Worm (Caenorhabditis elegans): Measurements from ENCODE around the gene ect-2.

Gene ect-2

DNA sequence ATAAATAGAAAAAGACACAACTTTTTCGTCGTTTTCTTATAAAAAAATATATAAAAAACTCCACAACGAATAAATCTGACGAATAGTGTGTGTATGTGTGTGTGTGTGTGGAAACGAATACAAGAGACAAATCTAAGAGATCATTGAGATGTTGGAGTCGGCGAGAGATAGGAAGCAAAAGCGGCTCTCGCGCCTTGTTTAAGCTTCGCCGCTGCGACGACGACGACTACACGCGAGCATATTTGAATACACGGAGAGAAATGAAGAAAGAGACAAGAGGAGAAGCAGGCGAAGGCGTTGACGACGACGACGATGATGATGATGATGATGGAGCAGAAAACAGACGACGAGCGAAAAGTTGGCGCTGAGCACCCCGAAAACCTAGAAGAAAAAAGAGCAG lies 39.0 kb downstream of the ect-2 start:
- TF ChIP-seq sem-2 (GFP tag; optimal IDR thresholded peaks at IDR 0.05) (no peak), ces-1 (GFP tag; optimal IDR thresholded peaks at IDR 0.05) (peak; percentile 31), M03D4.4 (tag; optimal IDR thresholded peaks at IDR 0.05) (no peak), ceh-43 (GFP tag; optimal IDR thresholded peaks at IDR 0.05) (no peak), elt-3 (tag; optimal IDR thresholded peaks at IDR 0.05) (no peak)

DNA sequence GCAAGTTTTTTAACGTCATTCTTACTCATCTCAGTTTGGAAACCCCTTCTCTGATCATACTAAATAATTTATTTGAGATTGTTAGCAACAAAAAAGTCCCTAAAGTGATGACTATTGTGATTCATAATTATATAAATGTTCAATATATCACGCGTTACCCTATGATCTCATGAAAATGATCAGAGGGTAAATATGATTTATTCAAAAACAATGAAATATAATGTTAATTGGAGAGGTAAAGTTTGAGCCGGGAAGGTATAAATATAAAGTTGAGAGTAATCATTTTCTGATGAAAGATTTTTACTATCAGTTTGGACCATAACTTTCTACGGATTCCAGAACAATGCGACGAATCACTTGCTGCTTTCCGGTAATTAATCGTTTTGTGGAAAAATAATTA lies 46.7 kb downstream of the ect-2 start, which contains the start of gene C52A11.3:
Gene C52A11.3, plus strand, starts transcription at position 301 of the 400 bp plus-strand sequence.
- no peak for TF ChIP-seq M03D4.4 (tag; optimal IDR thresholded peaks at IDR 0.05)
- no peak for TF ChIP-seq bed-3 (GFP tag; optimal IDR thresholded peaks at IDR 0.05)
- TF ChIP-seq unc-62 (GFP tag; optimal IDR thresholded peaks at IDR 0.05) = no peak
- no peak for TF ChIP-seq cnd-1 (tag; optimal IDR thresholded peaks at IDR 0.05)
- no peak for TF ChIP-seq snpc-4 (tag; optimal IDR thresholded peaks at IDR 0.05)

DNA sequence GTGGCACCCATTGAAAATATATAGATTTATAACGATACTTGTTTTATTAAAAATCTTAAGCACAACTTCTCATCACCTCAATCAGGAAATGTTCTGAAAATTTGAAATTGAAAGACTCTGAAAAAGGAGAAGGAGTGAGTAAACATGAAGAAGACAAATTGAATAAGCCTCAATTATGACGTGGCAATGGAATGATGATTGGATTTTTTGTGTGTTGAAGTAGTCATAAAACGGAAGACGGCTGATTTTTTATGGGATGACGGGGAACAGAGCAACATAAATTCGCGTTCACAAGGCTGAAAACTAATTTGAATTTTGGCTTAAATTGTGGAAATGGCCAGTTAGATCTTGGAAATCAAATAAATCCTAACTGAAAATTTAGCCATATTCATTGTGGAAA lies 52.2 kb downstream of the ect-2 start, which contains the start of gene glb-12:
Gene glb-12, minus strand, starts transcription at position 101 of the 400 bp plus-strand sequence.
- TF ChIP-seq lsy-2 (tag; optimal IDR thresholded peaks at IDR 0.05) = no peak
- TF ChIP-seq mep-1 (tag; optimal IDR thresholded peaks at IDR 0.05) = no peak
- no peak for TF ChIP-seq mls-2 (tag; optimal IDR thresholded peaks at IDR 0.05)
- TF ChIP-seq nhr-12 (tag; optimal IDR thresholded peaks at IDR 0.05) = no peak
- TF ChIP-seq nhr-76 (tag; optimal IDR thresholded peaks at IDR 0.05) = no peak
- TF ChIP-seq ces-1 (GFP tag; optimal IDR thresholded peaks at IDR 0.05) = no peak
- no peak for TF ChIP-seq lin-32 (GFP tag; optimal IDR thresholded peaks at IDR 0.05)
- TF ChIP-seq ceh-39 (tag; optimal IDR thresholded peaks at IDR 0.05) = no peak
- TF ChIP-seq blmp-1 (tag; optimal IDR thresholded peaks at IDR 0.05) = no peak
- no peak for TF ChIP-seq ceh-83 (GFP tag; optimal IDR thresholded peaks at IDR 0.05)
- TF ChIP-seq sptf-1 (tag; optimal IDR thresholded peaks at IDR 0.05) = no peak
- no peak for TF ChIP-seq elt-3 (tag; optimal IDR thresholded peaks at IDR 0.05)
- TF ChIP-seq bed-3 (GFP tag; optimal IDR thresholded peaks at IDR 0.05) = no peak

DNA sequence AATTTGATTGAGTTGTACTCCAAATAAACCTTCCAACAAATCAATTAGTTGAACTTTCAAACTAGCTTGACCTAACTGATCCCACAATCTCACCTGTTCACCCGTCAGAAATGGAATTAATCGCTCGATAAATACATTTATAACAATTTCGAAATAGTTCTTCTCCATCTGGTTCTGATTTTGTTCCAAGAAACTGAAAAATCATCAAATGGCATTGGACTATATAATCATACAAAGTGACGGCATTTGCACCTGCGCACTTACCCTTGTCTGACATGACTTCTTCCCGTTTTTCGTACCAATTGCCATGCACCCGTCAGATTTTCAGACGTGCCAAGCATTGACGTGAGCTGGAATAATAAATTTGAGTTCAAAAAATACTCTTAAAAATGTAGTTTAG lies 53.1 kb downstream of the ect-2 start:
- TF ChIP-seq M03D4.4 (tag; optimal IDR thresholded peaks at IDR 0.05) = no peak
- no peak for TF ChIP-seq flh-1 (GFP tag; optimal IDR thresholded peaks at IDR 0.05)
- TF ChIP-seq unc-120 (tag; optimal IDR thresholded peaks at IDR 0.05; ENCODE audit: poor library complexity, severe bottlenecking) = no peak
